Worm (Caenorhabditis elegans): ENCODE data around the gene egl-15.
A peak's percentile ranks its signal among the peaks of the same experiment; 100 is the strongest.

Gene egl-15

DNA sequence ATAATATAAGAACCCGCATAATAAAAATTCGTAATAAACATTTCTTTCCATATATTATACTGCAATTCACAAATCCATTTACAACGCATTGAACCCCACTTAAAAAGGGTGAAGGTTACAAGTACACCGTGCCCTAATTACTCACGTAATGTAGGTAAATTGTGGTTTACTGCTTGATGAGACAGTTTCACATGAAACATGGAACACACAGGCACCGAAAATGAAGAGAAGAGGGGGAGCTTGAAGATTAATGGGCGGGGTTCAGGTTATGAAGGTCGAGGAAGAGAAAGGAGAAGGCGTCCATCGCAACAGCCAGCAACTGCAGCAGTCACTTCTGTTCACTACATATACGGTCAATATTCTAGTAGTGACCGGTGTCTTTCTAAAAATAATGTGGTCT lies 43.5 kb downstream of the egl-15 start, which contains the start of gene lpr-6:
lpr-6 (plus strand) TSS at position 251 of the 400 bp plus-strand sequence.
- TF ChIP-seq nhr-25 (tag; optimal IDR thresholded peaks at IDR 0.05) (peak; percentile 5), fkh-2 (tag; optimal IDR thresholded peaks at IDR 0.05) (no peak), nhr-23 (tag; optimal IDR thresholded peaks at IDR 0.05) (peak; percentile 87), nhr-67 (tag; optimal IDR thresholded peaks at IDR 0.05) (no peak), ama-1 (optimal IDR thresholded peaks at IDR 0.05) (peak; percentile 11), ceh-16 (tag; optimal IDR thresholded peaks at IDR 0.05) (no peak), lin-39 (tag; optimal IDR thresholded peaks at IDR 0.05) (no peak), nfya-1 (tag; optimal IDR thresholded peaks at IDR 0.05; ENCODE audit: insufficient read depth) (no peak), nhr-43 (tag; optimal IDR thresholded peaks at IDR 0.05; ENCODE audit: poor library complexity, severe bottlenecking) (peak; percentile 86), ceh-28 (tag; optimal IDR thresholded peaks at IDR 0.05) (no peak)

DNA sequence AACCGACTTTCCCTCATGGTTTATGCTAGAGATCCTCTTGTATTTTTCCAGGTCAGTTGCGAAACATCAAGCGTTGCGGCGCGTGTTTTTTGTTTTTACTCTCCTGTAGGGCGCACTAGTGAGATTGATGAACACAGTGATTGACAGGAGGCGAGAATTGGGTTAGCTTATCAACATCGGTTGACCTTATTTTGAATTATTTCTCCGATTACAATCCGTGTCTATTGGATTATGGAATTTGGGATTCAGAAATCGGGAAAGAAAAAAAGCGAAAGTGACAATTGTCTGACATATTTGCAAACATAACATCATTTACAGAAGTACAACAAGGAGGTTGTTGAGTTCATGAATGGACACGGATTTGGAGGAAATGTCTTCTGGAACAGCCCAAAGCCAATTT lies 44.7 kb downstream of the egl-15 start:
- peak; percentile 14 for TF ChIP-seq nhr-43 (tag; optimal IDR thresholded peaks at IDR 0.05; ENCODE audit: poor library complexity, severe bottlenecking)
- TF ChIP-seq ama-1 (optimal IDR thresholded peaks at IDR 0.05), result peak; percentile 65
- TF ChIP-seq nhr-23 (tag; optimal IDR thresholded peaks at IDR 0.05), result peak; percentile 96
- peak in 1 of 3 experiments; percentile 26 for TF ChIP-seq elt-3 (tag; optimal IDR thresholded peaks at IDR 0.05)
- TF ChIP-seq daf-12 (tag; optimal IDR thresholded peaks at IDR 0.05), result no peak

DNA sequence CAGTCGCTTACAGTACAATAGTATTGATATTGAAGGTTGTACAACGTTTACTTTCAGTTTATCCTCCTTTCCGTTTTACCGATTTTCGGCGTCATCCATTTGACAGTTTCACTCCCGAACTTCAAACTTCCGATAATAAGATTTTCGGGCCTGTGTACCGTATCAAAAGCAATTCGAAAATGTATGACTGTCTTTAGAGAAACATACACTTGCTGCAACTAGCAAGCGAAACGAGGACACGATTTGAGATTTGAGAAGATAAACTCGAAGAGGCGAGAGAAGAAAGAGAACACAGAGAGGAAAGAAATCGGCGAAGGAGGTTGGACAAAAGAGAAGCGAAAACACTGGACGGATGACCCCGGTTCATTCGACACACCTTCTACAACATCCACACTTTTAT lies 45.7 kb downstream of the egl-15 start, which contains the start of gene lpr-5:
lpr-5 (plus strand) TSS at position 220 of the 400 bp plus-strand sequence.
- no peak for TF ChIP-seq ceh-9 (tag; optimal IDR thresholded peaks at IDR 0.05)
- peak; percentile 8 for TF ChIP-seq nhr-43 (tag; optimal IDR thresholded peaks at IDR 0.05; ENCODE audit: poor library complexity, severe bottlenecking)
- no peak for TF ChIP-seq pha-4 (tag; optimal IDR thresholded peaks at IDR 0.05)
- peak; percentile 5 for TF ChIP-seq elt-1 (tag; optimal IDR thresholded peaks at IDR 0.05)
- peak; percentile 82 for TF ChIP-seq nhr-23 (tag; optimal IDR thresholded peaks at IDR 0.05)
- TF ChIP-seq nhr-25 (tag; optimal IDR thresholded peaks at IDR 0.05), result peak; percentile 57
- TF ChIP-seq fkh-10 (GFP tag; optimal IDR thresholded peaks at IDR 0.05), result no peak

DNA sequence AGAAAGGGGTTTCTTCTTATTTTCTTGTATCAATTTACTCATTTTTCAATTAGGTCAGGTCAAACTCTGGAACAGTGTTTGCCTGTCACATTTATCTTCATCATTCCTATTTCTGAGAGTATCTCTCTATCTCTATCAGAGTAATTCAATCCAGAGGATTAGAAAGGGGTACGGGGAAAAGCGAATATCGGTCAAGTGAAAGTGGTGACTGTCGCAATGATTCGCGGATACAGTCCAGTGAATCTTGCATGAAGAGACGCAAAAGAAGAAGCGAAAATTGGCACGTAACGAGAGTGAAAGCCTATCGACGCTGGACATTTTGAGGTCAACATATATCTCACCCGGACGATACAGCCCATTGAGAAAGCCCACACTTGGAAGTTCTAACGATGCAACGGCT lies 48.6 kb downstream of the egl-15 start, which contains the start of gene lpr-4:
lpr-4 (plus strand) TSS at position 328 of the 400 bp plus-strand sequence.
- no peak for TF ChIP-seq nhr-28 (tag; optimal IDR thresholded peaks at IDR 0.05)
- TF ChIP-seq nhr-43 (tag; optimal IDR thresholded peaks at IDR 0.05; ENCODE audit: poor library complexity, severe bottlenecking), result peak; percentile 56
- peak; percentile 60 for TF ChIP-seq unc-62 (GFP tag; optimal IDR thresholded peaks at IDR 0.05)
- TF ChIP-seq nhr-23 (tag; optimal IDR thresholded peaks at IDR 0.05), result peak; percentile 99
- peak; percentile 49 for TF ChIP-seq nhr-25 (tag; optimal IDR thresholded peaks at IDR 0.05)
- no peak for TF ChIP-seq nhr-11 (tag; optimal IDR thresholded peaks at IDR 0.05)

DNA sequence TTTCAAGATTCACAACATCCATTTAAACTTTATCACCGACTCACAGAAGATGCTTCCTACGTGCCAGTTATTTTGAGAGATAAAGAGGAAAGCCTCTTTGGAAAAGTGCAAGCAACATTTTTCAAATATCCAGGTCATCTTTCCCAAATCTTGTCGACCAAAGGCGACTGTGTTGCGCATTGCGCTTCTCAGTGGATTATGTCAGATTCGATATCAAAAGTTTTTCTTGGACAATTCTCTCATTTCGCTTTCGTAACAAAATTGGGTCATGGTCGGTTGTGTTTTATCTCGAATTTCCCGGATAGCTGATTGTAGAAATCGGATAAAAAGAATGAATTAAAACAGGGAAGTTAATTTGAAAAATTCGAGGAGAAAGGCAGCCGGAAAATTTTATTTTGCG lies 51.1 kb downstream of the egl-15 start:
- no peak for TF ChIP-seq mdl-1 (tag; optimal IDR thresholded peaks at IDR 0.05)
- TF ChIP-seq nhr-43 (tag; optimal IDR thresholded peaks at IDR 0.05; ENCODE audit: poor library complexity, severe bottlenecking), result peak; percentile 27
- TF ChIP-seq nhr-23 (tag; optimal IDR thresholded peaks at IDR 0.05), result peak; percentile 93
- TF ChIP-seq ceh-82 (tag; optimal IDR thresholded peaks at IDR 0.05), result no peak

DNA sequence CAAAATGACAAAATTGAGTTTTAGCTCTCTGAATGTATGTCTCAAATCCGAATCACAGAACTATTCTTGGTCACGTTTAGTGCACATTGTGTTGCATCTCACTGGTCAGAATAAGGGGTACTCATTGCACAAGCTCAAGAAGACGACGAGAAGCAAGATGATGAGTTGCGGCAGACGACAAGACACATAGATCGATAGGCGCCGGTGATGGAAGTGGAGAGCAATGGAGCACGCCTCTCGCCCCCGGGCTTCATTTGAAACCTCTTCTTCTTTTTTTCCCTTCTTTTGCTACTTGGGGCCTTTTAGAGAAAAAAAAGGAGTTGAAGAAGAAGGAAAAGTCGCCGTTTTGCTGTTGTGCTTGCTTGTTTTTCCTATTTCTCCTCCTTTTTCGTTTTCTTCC lies 52.1 kb downstream of the egl-15 start, which contains the start of gene apt-9:
apt-9 (plus strand) TSS at position 194 of the 400 bp plus-strand sequence.
- no peak for TF ChIP-seq elt-1 (tag; optimal IDR thresholded peaks at IDR 0.05)
- no peak for TF ChIP-seq nhr-25 (tag; optimal IDR thresholded peaks at IDR 0.05)
- no peak for TF ChIP-seq unc-62 (GFP tag; optimal IDR thresholded peaks at IDR 0.05)
- TF ChIP-seq tbx-2 (tag; optimal IDR thresholded peaks at IDR 0.05), result no peak
- no peak for TF ChIP-seq ceh-82 (tag; optimal IDR thresholded peaks at IDR 0.05)
- TF ChIP-seq nhr-12 (tag; optimal IDR thresholded peaks at IDR 0.05), result no peak
- TF ChIP-seq nfya-1 (tag; optimal IDR thresholded peaks at IDR 0.05; ENCODE audit: insufficient read depth), result peak; percentile 62
- no peak for TF ChIP-seq fkh-2 (tag; optimal IDR thresholded peaks at IDR 0.05)
- no peak for TF ChIP-seq nhr-237 (tag; optimal IDR thresholded peaks at IDR 0.05)
- no peak for TF ChIP-seq eor-1 (tag; optimal IDR thresholded peaks at IDR 0.05)
- TF ChIP-seq nhr-77 (tag; optimal IDR thresholded peaks at IDR 0.05), result no peak
- TF ChIP-seq mml-1 (tag; optimal IDR thresholded peaks at IDR 0.05), result no peak
- TF ChIP-seq sea-2 (GFP tag; optimal IDR thresholded peaks at IDR 0.05), result no peak
- no peak for TF ChIP-seq mdl-1 (tag; optimal IDR thresholded peaks at IDR 0.05)
- no peak for TF ChIP-seq ama-1 (optimal IDR thresholded peaks at IDR 0.05)
- peak; percentile 9 for TF ChIP-seq snpc-4 (tag; optimal IDR thresholded peaks at IDR 0.05)
- no peak for TF ChIP-seq R02D3.7 (tag; optimal IDR thresholded peaks at IDR 0.05)
- no peak for TF ChIP-seq lin-15B (tag; optimal IDR thresholded peaks at IDR 0.05)
- no peak for TF ChIP-seq pha-4 (tag; optimal IDR thresholded peaks at IDR 0.05)
- no peak for TF ChIP-seq pqm-1 (tag; optimal IDR thresholded peaks at IDR 0.05)
- no peak for TF ChIP-seq ceh-9 (tag; optimal IDR thresholded peaks at IDR 0.05)
- TF ChIP-seq fkh-10 (GFP tag; optimal IDR thresholded peaks at IDR 0.05), result peak; percentile 57
- TF ChIP-seq nhr-76 (tag; optimal IDR thresholded peaks at IDR 0.05), result no peak
- TF ChIP-seq zag-1 (tag; optimal IDR thresholded peaks at IDR 0.05), result no peak
- no peak for TF ChIP-seq nhr-23 (tag; optimal IDR thresholded peaks at IDR 0.05)
- no peak for TF ChIP-seq elt-2 (tag; optimal IDR thresholded peaks at IDR 0.05)
- peak; percentile 74 for TF ChIP-seq lin-39 (tag; optimal IDR thresholded peaks at IDR 0.05)
- no peak for TF ChIP-seq lsy-12 (tag; optimal IDR thresholded peaks at IDR 0.05)
- no peak for TF ChIP-seq elt-3 (tag; optimal IDR thresholded peaks at IDR 0.05)
- TF ChIP-seq ceh-16 (tag; optimal IDR thresholded peaks at IDR 0.05), result no peak
- no peak for TF ChIP-seq nhr-67 (tag; optimal IDR thresholded peaks at IDR 0.05)
- TF ChIP-seq nhr-43 (tag; optimal IDR thresholded peaks at IDR 0.05; ENCODE audit: poor library complexity, severe bottlenecking), result no peak
- TF ChIP-seq hmg-11 (tag; optimal IDR thresholded peaks at IDR 0.05), result peak; percentile 1
- TF ChIP-seq egl-5 (tag; optimal IDR thresholded peaks at IDR 0.05), result peak; percentile 2

All from whole organism, L3 larva.